Fruit fly (Drosophila melanogaster): ENCODE data around the gene CG7271.
A peak's percentile ranks its signal among the peaks of the same experiment; 100 is the strongest.

Gene CG7271

dm6 chr3L:18638487-18638886 lies 49.9 kb downstream of the CG7271 start (continued):
- TF ChIP-seq CG11294 (GFP tag; IDR thresholded peaks at IDR 0.05): no peak
- TF ChIP-seq CG8119 (GFP tag; IDR thresholded peaks at IDR 0.05): no peak
- peak; percentile 27; the same call in 1 of the 2 replicates for TF ChIP-seq CG15336 (GFP tag; IDR thresholded peaks at IDR 0.05)
